Fruit fly (Drosophila melanogaster) whole organism, embryonic: ENCODE data around the gene GluProRS.

ENCODE experiments used
- Awh ChIP-seq: fragments of 200-800 bp; sonication (Bioruptor generic); IDR thresholded peaks from 2 replicates; pipeline ENCODE4, ENCODE4 v1.3.6; 2022; ENCODE audit warnings: missing biosample characterization, missing genetic modification characterization
- Bdp1 ChIP-seq: fragments of 200-800 bp; sonication (Bioruptor generic); optimal IDR thresholded peaks from 3 replicates; lab custom pipeline; 2016; ENCODE audit warnings: missing biosample characterization, missing genetic modification characterization
- Bteb2 ChIP-seq: fragments of 200-800 bp; sonication (Bioruptor generic); optimal IDR thresholded peaks from 2 replicates; lab custom pipeline; 2016; ENCODE audit warnings: missing biosample characterization, missing genetic modification characterization
- CG10321 ChIP-seq: fragments of 200-800 bp; sonication (Bioruptor generic); IDR thresholded peaks from 2 replicates; pipeline ENCODE4 v1.3.6; 2022; ENCODE audit warnings: missing biosample characterization, missing genetic modification characterization
- CG10979 ChIP-seq: fragments of 200-800 bp; sonication (Bioruptor generic); optimal IDR thresholded peaks from 2 replicates; lab custom pipeline; 2018; ENCODE audit warnings: missing biosample characterization, mild to moderate bottlenecking, missing genetic modification characterization, moderate library complexity
- CG11398 ChIP-seq: fragments of 200-800 bp; sonication (Bioruptor generic); optimal IDR thresholded peaks from 2 replicates; lab custom pipeline; 2016; ENCODE audit warnings: missing biosample characterization, missing genetic modification characterization
- CG11696 ChIP-seq: fragments of 200-800 bp; sonication (Bioruptor generic); IDR thresholded peaks from 2 replicates; pipeline ENCODE4 v1.3.6; 2022; ENCODE audit warnings: missing biosample characterization, missing genetic modification characterization
- CG15011 ChIP-seq: fragments of 200-800 bp; sonication (Bioruptor generic); optimal IDR thresholded peaks from 3 replicates; lab custom pipeline; 2018; ENCODE audit warnings: missing biosample characterization, mild to moderate bottlenecking, missing genetic modification characterization
- CG1602 ChIP-seq: fragments of 200-800 bp; sonication (Bioruptor generic); optimal IDR thresholded peaks from 3 replicates; lab custom pipeline; 2016; ENCODE audit warnings: missing biosample characterization, missing genetic modification characterization
- CG16779 ChIP-seq: fragments of 200-800 bp; sonication (Bioruptor generic); IDR thresholded peaks from 2 replicates; pipeline ENCODE4 v1.3.6; 2022; ENCODE audit warnings: missing biosample characterization, missing genetic modification characterization
- CG17359 ChIP-seq: fragments of 200-800 bp; sonication (Bioruptor generic); optimal IDR thresholded peaks from 3 replicates; lab custom pipeline; 2018; ENCODE audit warnings: missing biosample characterization, mild to moderate bottlenecking, missing genetic modification characterization, moderate library complexity
- CG17361 ChIP-seq: fragments of 200-800 bp; sonication (Bioruptor generic); IDR thresholded peaks from 3 replicates; pipeline ENCODE4 v1.3.6; 2022; ENCODE audit warnings: missing biosample characterization, missing genetic modification characterization
- CG17912 ChIP-seq: fragments of 200-800 bp; sonication (Bioruptor generic); optimal IDR thresholded peaks from 2 replicates; lab custom pipeline; 2018; ENCODE audit warnings: missing biosample characterization, mild to moderate bottlenecking, missing genetic modification characterization
- CG2120 ChIP-seq: fragments of 200-800 bp; sonication (Bioruptor generic); optimal IDR thresholded peaks from 3 replicates; lab custom pipeline; 2016; ENCODE audit warnings: missing biosample characterization, missing genetic modification characterization
- CG3838 ChIP-seq: fragments of 200-800 bp; sonication (Bioruptor generic); optimal IDR thresholded peaks from 3 replicates; lab custom pipeline; 2016; ENCODE audit warnings: missing biosample characterization, missing genetic modification characterization
- CG4424 ChIP-seq: fragments of 200-800 bp; sonication (Bioruptor generic); optimal IDR thresholded peaks from 3 replicates; lab custom pipeline; 2016; ENCODE audit warnings: missing biosample characterization, missing genetic modification characterization
- CG6683 ChIP-seq: fragments of 200-800 bp; sonication (Bioruptor generic); optimal IDR thresholded peaks from 2 replicates; lab custom pipeline; 2017; ENCODE audit warnings: missing biosample characterization, mild to moderate bottlenecking, missing genetic modification characterization, missing genetic modification reagents
- CG6765 ChIP-seq: fragments of 200-800 bp; sonication (Bioruptor generic); optimal IDR thresholded peaks from 3 replicates; lab custom pipeline; 2017; ENCODE audit warnings: missing biosample characterization, mild to moderate bottlenecking, missing genetic modification characterization
- CG8290 ChIP-seq, 3 experiments: fragments of 200-800 bp; sonication (Bioruptor generic); optimal IDR thresholded peaks; 2 replicates each; lab custom pipeline; 2016 to 2019; ENCODE audit warnings: missing biosample characterization in 3 of 3, missing genetic modification characterization in 3 of 3, mild to moderate bottlenecking in 2 of 3, moderate library complexity in 1 of 3
- CkIIα-i1 ChIP-seq: fragments of 200-800 bp; sonication (Bioruptor generic); IDR thresholded peaks from 2 replicates; pipeline ENCODE4 v1.3.6; 2022; ENCODE audit warnings: missing biosample characterization, missing genetic modification characterization
- Doc2 ChIP-seq: fragments of 200-800 bp; sonication (Bioruptor generic); IDR thresholded peaks from 2 replicates; pipeline ENCODE4 v1.3.6; 2022; ENCODE audit warnings: missing biosample characterization, missing genetic modification characterization
- Eip74EF ChIP-seq, 2 experiments: fragments of 200-800 bp in 1 of 2; fragments of >200 bp in 1 of 2; sonication (Bioruptor generic) in 1 of 2; optimal IDR thresholded peaks; 2 replicates each; lab custom pipeline; 2017 to 2019; ENCODE audit warnings: missing biosample characterization in 2 of 2, missing genetic modification characterization in 2 of 2, mild to moderate bottlenecking in 1 of 2, moderate library complexity in 1 of 2
- Gsc ChIP-seq: fragments of 200-800 bp; sonication (Bioruptor generic); IDR thresholded peaks from 2 replicates; pipeline ENCODE4 v1.3.6; 2022; ENCODE audit warnings: missing biosample characterization, missing genetic modification characterization
- HHEX ChIP-seq: fragments of 200-800 bp; sonication (Bioruptor generic); optimal IDR thresholded peaks from 3 replicates; lab custom pipeline; 2017; ENCODE audit warnings: missing biosample characterization, mild to moderate bottlenecking, missing genetic modification characterization, missing genetic modification reagents
- Hr78 ChIP-seq, 2 experiments: fragments of 200-800 bp in 1 of 2; fragments of >200 bp in 1 of 2; sonication (Bioruptor generic) in 1 of 2; optimal IDR thresholded peaks; 2 replicates each; lab custom pipeline; 2017 to 2019; ENCODE audit warnings: missing biosample characterization in 2 of 2, missing genetic modification characterization in 2 of 2, mild to moderate bottlenecking in 1 of 2, moderate library complexity in 1 of 2
- MESR4 ChIP-seq: fragments of 200-800 bp; sonication (Bioruptor generic); optimal IDR thresholded peaks from 2 replicates; lab custom pipeline; 2018; ENCODE audit warnings: missing biosample characterization, mild to moderate bottlenecking, missing genetic modification characterization, moderate library complexity
- Max ChIP-seq: fragments of 200-800 bp; sonication (Bioruptor generic); optimal IDR thresholded peaks from 2 replicates; lab custom pipeline; 2016; ENCODE audit warnings: missing biosample characterization, mild to moderate bottlenecking, missing genetic modification characterization
- Neu2 ChIP-seq: fragments of 200-800 bp; sonication (Bioruptor generic); optimal IDR thresholded peaks from 3 replicates; lab custom pipeline; 2016; ENCODE audit warnings: missing biosample characterization, missing genetic modification characterization, borderline replicate concordance
- Nf-YB ChIP-seq: fragments of 200-800 bp; sonication (Bioruptor generic); optimal IDR thresholded peaks from 3 replicates; lab custom pipeline; 2019; ENCODE audit warnings: missing biosample characterization, mild to moderate bottlenecking, missing genetic modification characterization, moderate library complexity
- NfI ChIP-seq: fragments of 200-800 bp; sonication (Bioruptor generic); optimal IDR thresholded peaks from 3 replicates; lab custom pipeline; 2018; ENCODE audit warnings: missing biosample characterization, mild to moderate bottlenecking, missing genetic modification characterization, moderate library complexity
- Ravus ChIP-seq: fragments of 200-800 bp; sonication (Bioruptor generic); IDR thresholded peaks from 2 replicates; pipeline ENCODE4 v1.3.6; 2022; ENCODE audit warnings: missing biosample characterization, missing genetic modification characterization
- Sry-δ ChIP-seq: fragments of 200-800 bp; sonication (Bioruptor generic); optimal IDR thresholded peaks from 2 replicates; lab custom pipeline; 2016; ENCODE audit warnings: missing biosample characterization, missing genetic modification characterization
- cad ChIP-seq: fragments of >200 bp; optimal IDR thresholded peaks from 2 replicates; lab custom pipeline; 2017; ENCODE audit warnings: missing biosample characterization, missing genetic modification characterization
- cato ChIP-seq: fragments of 200-800 bp; sonication (Bioruptor generic); optimal IDR thresholded peaks from 2 replicates; lab custom pipeline; 2016; ENCODE audit warnings: missing biosample characterization, missing genetic modification characterization, borderline replicate concordance
- caup ChIP-seq: fragments of 200-800 bp; sonication (Bioruptor generic); optimal IDR thresholded peaks from 3 replicates; lab custom pipeline; 2017; ENCODE audit warnings: missing biosample characterization, mild to moderate bottlenecking, missing genetic modification characterization, moderate library complexity; ENCODE audit not compliant: severe bottlenecking
- dm ChIP-seq: fragments of 200-800 bp; sonication (Bioruptor generic); optimal IDR thresholded peaks from 3 replicates; lab custom pipeline; 2016; ENCODE audit warnings: missing biosample characterization, missing genetic modification characterization
- exex ChIP-seq: fragments of 200-800 bp; sonication (Bioruptor generic); optimal IDR thresholded peaks from 4 replicates; lab custom pipeline; 2018; ENCODE audit warnings: missing biosample characterization, mild to moderate bottlenecking, missing genetic modification characterization, moderate library complexity
- inv ChIP-seq: fragments of 200-800 bp; sonication (Bioruptor generic); IDR thresholded peaks from 2 replicates; pipeline ENCODE4 v1.3.6; 2022; ENCODE audit warnings: missing biosample characterization, missing genetic modification characterization; ENCODE audit not compliant: partially characterized antibody
- nom ChIP-seq: fragments of 200-800 bp; sonication (Bioruptor generic); optimal IDR thresholded peaks from 2 replicates; lab custom pipeline; 2017; ENCODE audit warnings: missing biosample characterization, missing genetic modification characterization, mild to moderate bottlenecking, moderate library complexity, missing genetic modification reagents
- odd ChIP-seq: fragments of 200-800 bp; sonication (Bioruptor generic); optimal IDR thresholded peaks from 2 replicates; lab custom pipeline; 2017; ENCODE audit warnings: missing biosample characterization, mild to moderate bottlenecking, missing genetic modification characterization
- onecut ChIP-seq: fragments of 200-800 bp; sonication (Bioruptor generic); IDR thresholded peaks from 2 replicates; pipeline ENCODE4 v1.3.6; 2022; ENCODE audit warnings: missing biosample characterization, missing genetic modification characterization
- pnt ChIP-seq: fragments of 200-800 bp; sonication (Bioruptor generic); optimal IDR thresholded peaks from 3 replicates; lab custom pipeline; 2016; ENCODE audit warnings: missing biosample characterization, missing genetic modification characterization
- sens ChIP-seq: fragments of 200-800 bp; sonication (Bioruptor generic); peaks from one replicate; lab custom pipeline; 2016; ENCODE audit warnings: missing biosample characterization, missing genetic modification characterization
- tap ChIP-seq: fragments of 200-800 bp; optimal IDR thresholded peaks from 3 replicates; lab custom pipeline; 2019; ENCODE audit warnings: missing biosample characterization, mild to moderate bottlenecking, missing genetic modification characterization, moderate library complexity
- tna ChIP-seq: fragments of 200-800 bp; sonication (Bioruptor generic); IDR thresholded peaks from 2 replicates; pipeline ENCODE4 v1.3.6; 2022; ENCODE audit warnings: missing biosample characterization, missing genetic modification characterization; ENCODE audit not compliant: partially characterized antibody
- tup ChIP-seq: fragments of 200-800 bp; sonication (Bioruptor generic); optimal IDR thresholded peaks from 2 replicates; lab custom pipeline; 2016; ENCODE audit warnings: missing biosample characterization, mild to moderate bottlenecking, missing genetic modification characterization, moderate library complexity
- wek ChIP-seq: fragments of 200-800 bp; sonication (Bioruptor generic); optimal IDR thresholded peaks from 3 replicates; lab custom pipeline; 2018; ENCODE audit warnings: missing biosample characterization, mild to moderate bottlenecking, missing genetic modification characterization, moderate library complexity

Gene GluProRS

dm6 chr3R:23933684-23934575 is 24.3 kb downstream of the GluProRS start, which contains the start of gene CG5854 (continued):
- peak in 1 of 2 experiments; percentile 18 for TF ChIP-seq Hr78 (GFP tag; optimal IDR thresholded peaks at IDR 0.05; lab: Kevin White, UChicago)
- TF ChIP-seq sens (GFP tag; lab: Kevin White, UChicago): peak; percentile 96
- peak; percentile 48 for TF ChIP-seq pnt (GFP tag; lab: Kevin White, UChicago)
- peak; percentile 79 for TF ChIP-seq HHEX (GFP tag; lab: Kevin White, UChicago)
- no peak for TF ChIP-seq cad (GFP tag; lab: Kevin White, UChicago)
- no peak for TF ChIP-seq Doc2
- no peak for TF ChIP-seq CG8290 (GFP tag; optimal IDR thresholded peaks at IDR 0.05; lab: Kevin White, UChicago)
- TF ChIP-seq CG8290 (tag; optimal IDR thresholded peaks at IDR 0.05; lab: Kevin White, UChicago): peak in 1 of 2 experiments; percentile 90
- peak; percentile 64 for TF ChIP-seq odd (GFP tag; lab: Kevin White, UChicago)
- TF ChIP-seq CG16779 (GFP tag; lab: Robert Waterston, UW): no peak
- peak; percentile 21 for TF ChIP-seq CG3838 (GFP tag; lab: Kevin White, UChicago)
- TF ChIP-seq Ravus: no peak; the same call in 1 of the 2 replicates
- TF ChIP-seq tup (GFP tag; lab: Kevin White, UChicago): peak; percentile 62
- no peak for TF ChIP-seq CkIIα-i1
- TF ChIP-seq MESR4 (GFP tag; lab: Kevin White, UChicago): peak; percentile 86
- TF ChIP-seq CG17359 (tag; lab: Kevin White, UChicago): peak; percentile 74
- TF ChIP-seq Sry-δ: peak; percentile 48
- TF ChIP-seq onecut: peak; percentile 67
- peak; percentile 67 for TF ChIP-seq CG6765 (GFP tag; lab: Kevin White, UChicago)
- no peak for TF ChIP-seq inv
- TF ChIP-seq CG2120 (GFP tag; lab: Kevin White, UChicago): peak; percentile 59
- no peak for TF ChIP-seq CG6683 (GFP tag; lab: Kevin White, UChicago)
- TF ChIP-seq Eip74EF (GFP tag; optimal IDR thresholded peaks at IDR 0.05; lab: Kevin White, UChicago): peak in 1 of 2 experiments; percentile 53
- TF ChIP-seq NfI: peak; percentile 82
- peak; percentile 59 for TF ChIP-seq CG10321 (GFP tag; lab: Robert Waterston, UW)
- TF ChIP-seq CG4424 (GFP tag; lab: Kevin White, UChicago): peak; percentile 79
- peak; percentile 50 for TF ChIP-seq CG15011
- peak; percentile 62 for TF ChIP-seq cato (GFP tag; lab: Kevin White, UChicago)
- TF ChIP-seq caup (GFP tag; lab: Kevin White, UChicago): peak; percentile 70
- peak; percentile 92 for TF ChIP-seq Awh (GFP tag; lab: Robert Waterston, UW)
- TF ChIP-seq dm: peak; percentile 4
- no peak for TF ChIP-seq CG17912 (GFP tag; lab: Kevin White, UChicago)
- TF ChIP-seq exex (tag; lab: Kevin White, UChicago): no peak
- TF ChIP-seq tna: no peak
- no peak for TF ChIP-seq Gsc (GFP tag; lab: Robert Waterston, UW)
- peak; percentile 39 for TF ChIP-seq CG1602 (GFP tag; lab: Kevin White, UChicago)
- peak; percentile 55 for TF ChIP-seq Nf-YB
- TF ChIP-seq tap (tag; lab: Kevin White, UChicago): peak; percentile 68
- TF ChIP-seq CG17361 (GFP tag; lab: Robert Waterston, UW): peak; percentile 73
- TF ChIP-seq Bteb2: peak; percentile 64
- TF ChIP-seq Max (GFP tag; lab: Kevin White, UChicago): peak; percentile 24
- TF ChIP-seq wek: peak; percentile 42
- 0 out of 2 replicates have a peak, but pooled peaks have one; percentile 43 for TF ChIP-seq CG11696 (GFP tag; lab: Robert Waterston, UW)
- peak; percentile 73 for TF ChIP-seq CG10979 (tag; lab: Kevin White, UChicago)
- peak; percentile 95 for TF ChIP-seq nom (GFP tag; lab: Kevin White, UChicago)
- no peak for TF ChIP-seq Bdp1 (GFP tag; lab: Kevin White, UChicago)
- TF ChIP-seq CG11398 (GFP tag; lab: Kevin White, UChicago): peak; percentile 34
- no peak for TF ChIP-seq Neu2 (GFP tag; lab: Kevin White, UChicago)
